Fruit fly (Drosophila melanogaster) whole organism, wandering third instar larva: ENCODE data around the gene Gip.

Experiments
- GATAd ChIP-seq: sonication (Bioruptor generic); optimal IDR thresholded peaks from 2 replicates; lab custom pipeline; 2016; ENCODE audit warnings: missing biosample characterization, missing genetic modification characterization
- Hr78 ChIP-seq: fragments of >200 bp; optimal IDR thresholded peaks from 2 replicates; lab custom pipeline; 2017; ENCODE audit warnings: missing biosample characterization, missing genetic modification characterization
- Jra ChIP-seq: sonication (Bioruptor generic); optimal IDR thresholded peaks from 2 replicates; lab custom pipeline; 2016; ENCODE audit warnings: missing biosample characterization, missing genetic modification characterization
- N ChIP-seq: fragments of >200 bp; optimal IDR thresholded peaks from 2 replicates; lab custom pipeline; 2018; ENCODE audit warnings: missing biosample characterization, missing external identifiers, missing genetic modification characterization
- OdsH ChIP-seq: fragments of 200-800 bp; sonication (Bioruptor generic); optimal IDR thresholded peaks from 2 replicates; lab custom pipeline; 2016; ENCODE audit warnings: missing biosample characterization, mild to moderate bottlenecking, missing genetic modification characterization
- Vsx2 ChIP-seq: fragments of 200-300, 225-300 bp; sonication (Bioruptor generic); optimal IDR thresholded peaks from 2 replicates; lab custom pipeline; 2018; ENCODE audit warnings: missing biosample characterization, missing genetic modification characterization; ENCODE audit not compliant: partially characterized antibody
- br ChIP-seq: fragments of 200-800 bp; sonication (Bioruptor generic); optimal IDR thresholded peaks from 2 replicates; lab custom pipeline; 2016; ENCODE audit warnings: missing biosample characterization, missing genetic modification characterization
- dl ChIP-seq, 2 experiments: fragments of 175-275, 200-275 bp in 1 of 2; fragments of 200-275 bp in 1 of 2; sonication (Bioruptor generic); optimal IDR thresholded peaks; lab custom pipeline; 2018; ENCODE audit warnings: mild to moderate bottlenecking in 2 of 2, missing biosample characterization in 2 of 2, missing genetic modification characterization in 2 of 2, moderate library complexity in 2 of 2; ENCODE audit not compliant: partially characterized antibody in 2 of 2, insufficient read depth in 1 of 2
- lola ChIP-seq: fragments of >200 bp; optimal IDR thresholded peaks from 2 replicates; lab custom pipeline; 2017; ENCODE audit warnings: missing biosample characterization, missing genetic modification characterization
- pan ChIP-seq: fragments of >200 bp; optimal IDR thresholded peaks from 2 replicates; lab custom pipeline; 2017
- psq ChIP-seq: fragments of 200-800 bp; sonication (Bioruptor generic); optimal IDR thresholded peaks from 3 replicates; lab custom pipeline; 2017; ENCODE audit warnings: missing biosample characterization, mild to moderate bottlenecking, missing genetic modification characterization, moderate library complexity
- usp ChIP-seq: fragments of >200 bp; optimal IDR thresholded peaks from 2 replicates; lab custom pipeline; 2017; ENCODE audit warnings: missing biosample characterization, missing genetic modification characterization
- woc ChIP-seq: sonication (Bioruptor generic); optimal IDR thresholded peaks from 2 replicates; lab custom pipeline; 2016; ENCODE audit warnings: missing biosample characterization, mild to moderate bottlenecking, missing genetic modification characterization

- no peak for TF ChIP-seq Vsx2 (GFP tag; lab: Kevin White, UChicago)
- no peak for TF ChIP-seq Hr78 (GFP tag; lab: Kevin White, UChicago)
- no peak for TF ChIP-seq psq (GFP tag; lab: Kevin White, UChicago)
- no peak for TF ChIP-seq usp
- TF ChIP-seq woc (GFP tag; lab: Kevin White, UChicago): no peak
- TF ChIP-seq br (GFP tag; lab: Kevin White, UChicago): no peak
- no peak for TF ChIP-seq N (GFP tag; lab: Kevin White, UChicago)
- no peak for TF ChIP-seq pan (lab: Kevin White, UChicago)
- no peak for TF ChIP-seq OdsH (GFP tag; lab: Kevin White, UChicago)
- TF ChIP-seq dl (GFP tag; optimal IDR thresholded peaks at IDR 0.05; lab: Kevin White, UChicago; ENCODE audit: insufficient read depth in 1 of 2, partially characterized antibody in 2 of 2): no peak
- TF ChIP-seq Jra (GFP tag; lab: Kevin White, UChicago): no peak
- no peak for TF ChIP-seq GATAd (GFP tag; lab: Kevin White, UChicago)
- TF ChIP-seq lola (GFP tag; lab: Kevin White, UChicago): no peak
Measured at dm6 chrX:10347979-10348692, 18.5 kb upstream of the Gip start.
